Worm (Caenorhabditis elegans) whole organism, L4 larva: ENCODE data around the gene Y43F8C.23.

Experiments
- D1046.2 ChIP-seq: fragments of 200-800 bp; sonication (Bioruptor generic); IDR thresholded peaks from 2 replicates; pipeline ENCODE4 v1.3.6; 2022; ENCODE audit warnings: missing genetic modification characterization, missing compliant biosample characterization
- F26F4.8 ChIP-seq: fragments of 200-800 bp; sonication (Bioruptor generic); conservative IDR thresholded peaks from 2 replicates; pipeline ENCODE4 v1.3.6; 2022; ENCODE audit warnings: missing genetic modification characterization, missing compliant biosample characterization
- R02D3.7 ChIP-seq: fragments of 150-350 bp; sonication (generic microtip); optimal IDR thresholded peaks from 3 replicates; lab custom pipeline; 2014; ENCODE audit warnings: missing biosample characterization, missing genetic modification characterization
- T26A8.4 ChIP-seq: fragments of 200-800 bp; sonication (Bioruptor generic); IDR thresholded peaks from 2 replicates; pipeline ENCODE4 v1.3.6; 2022; ENCODE audit warnings: missing genetic modification characterization, missing compliant biosample characterization
- aha-1 ChIP-seq: fragments of 150-350 bp; peaks from one replicate; lab custom pipeline; 2014; ENCODE audit warnings: missing biosample characterization, missing genetic modification characterization
- aly-2 ChIP-seq: sonication (generic microtip); optimal IDR thresholded peaks from 2 replicates; lab custom pipeline; 2018; ENCODE audit warnings: missing biosample characterization, missing genetic modification characterization
- ceh-82 ChIP-seq: sonication (generic microtip); optimal IDR thresholded peaks from 2 replicates; lab custom pipeline; 2017; ENCODE audit warnings: missing biosample characterization, missing genetic modification characterization
- ces-1 ChIP-seq: fragments of 150-350 bp; sonication (generic microtip); optimal IDR thresholded peaks from 4 replicates; lab custom pipeline; 2014; ENCODE audit warnings: missing biosample characterization, missing genetic modification reagents, missing genetic modification characterization
- ctbp-1 ChIP-seq: fragments of 200-800 bp; sonication (Bioruptor generic); IDR thresholded peaks from 2 replicates; pipeline ENCODE4 v1.3.6; 2022; ENCODE audit warnings: missing genetic modification reagents, missing genetic modification characterization, missing compliant biosample characterization
- daf-16 ChIP-seq, 3 experiments: sonication (generic microtip); optimal IDR thresholded peaks; 2 replicates each; lab custom pipeline; 2016 to 2017; ENCODE audit warnings: missing genetic modification characterization in 3 of 3, missing genetic modification reagents in 3 of 3, mild to moderate bottlenecking in 2 of 3, missing compliant biosample characterization in 2 of 3, missing biosample characterization in 1 of 3, moderate library complexity in 1 of 3
- dmd-6 ChIP-seq: fragments of 200-800 bp; sonication (Bioruptor generic); IDR thresholded peaks from 2 replicates; pipeline ENCODE4 v1.3.6; 2022; ENCODE audit warnings: missing genetic modification reagents, missing genetic modification characterization, missing compliant biosample characterization
- duxl-1 ChIP-seq: sonication (generic microtip); optimal IDR thresholded peaks from 2 replicates; lab custom pipeline; 2016; ENCODE audit warnings: mild to moderate bottlenecking, missing genetic modification characterization, moderate library complexity, missing compliant biosample characterization; ENCODE audit not compliant: poor library complexity
- dve-1 ChIP-seq: sonication (generic microtip); optimal IDR thresholded peaks from 2 replicates; lab custom pipeline; 2017; ENCODE audit warnings: antibody characterized with exemption, mild to moderate bottlenecking, missing genetic modification characterization, missing compliant biosample characterization; ENCODE audit not compliant: insufficient read depth
- egl-43 ChIP-seq: fragments of 200-800 bp; sonication (Bioruptor generic); IDR thresholded peaks from 2 replicates; pipeline ENCODE4 v1.3.6; 2022; ENCODE audit warnings: missing genetic modification reagents, missing genetic modification characterization, missing compliant biosample characterization
- gei-8 ChIP-seq: fragments of 200-800 bp; sonication (Bioruptor generic); optimal IDR thresholded peaks from 2 replicates; lab custom pipeline; 2018; ENCODE audit warnings: mild to moderate bottlenecking, missing genetic modification characterization, missing compliant biosample characterization
- hlh-11 ChIP-seq: fragments of 200-800 bp; sonication (Bioruptor generic); optimal IDR thresholded peaks from 2 replicates; lab custom pipeline; 2018; ENCODE audit warnings: mild to moderate bottlenecking, missing genetic modification characterization, missing compliant biosample characterization
- hmg-1.1 ChIP-seq: fragments of 200-800 bp; sonication (Bioruptor generic); IDR thresholded peaks from 2 replicates; pipeline ENCODE4 v1.3.6; 2022; ENCODE audit warnings: missing genetic modification reagents, missing genetic modification characterization, missing compliant biosample characterization
- lin-29 ChIP-seq: fragments of 200-800 bp; sonication (Bioruptor generic); IDR thresholded peaks from 2 replicates; pipeline ENCODE4 v1.3.6; 2022; ENCODE audit warnings: missing genetic modification reagents, missing genetic modification characterization, missing compliant biosample characterization
- lsy-2 ChIP-seq, 2 experiments: fragments of 150-350 bp in 1 of 2; sonication (generic microtip) in 1 of 2; optimal IDR thresholded peaks; 2 replicates each; lab custom pipeline; 2014 to 2017; ENCODE audit warnings: missing biosample characterization in 2 of 2, missing genetic modification characterization in 2 of 2
- mep-1 ChIP-seq: fragments of 150-350 bp; sonication (generic microtip); optimal IDR thresholded peaks from 3 replicates; lab custom pipeline; 2014; ENCODE audit warnings: missing biosample characterization, missing genetic modification characterization
- nhr-102 ChIP-seq: sonication (generic microtip); optimal IDR thresholded peaks from 2 replicates; lab custom pipeline; 2016; ENCODE audit warnings: mild to moderate bottlenecking, missing genetic modification characterization, moderate library complexity, missing compliant biosample characterization
- nhr-28 ChIP-seq: fragments of 150-350 bp; optimal IDR thresholded peaks from 2 replicates; lab custom pipeline; 2014; ENCODE audit warnings: missing biosample characterization, missing genetic modification characterization
- php-3 ChIP-seq: fragments of 200-800 bp; sonication (Bioruptor generic); IDR thresholded peaks from 2 replicates; pipeline ENCODE4 v1.3.6; 2022; ENCODE audit warnings: missing genetic modification reagents, missing genetic modification characterization, missing compliant biosample characterization
- pqm-1 ChIP-seq: sonication (generic microtip); optimal IDR thresholded peaks from 2 replicates; lab custom pipeline; 2017; ENCODE audit warnings: missing biosample characterization, missing genetic modification characterization
- rbr-2 ChIP-seq: sonication (generic microtip); optimal IDR thresholded peaks from 2 replicates; lab custom pipeline; 2016; ENCODE audit warnings: missing genotype, missing genetic modification characterization, missing compliant biosample characterization
- set-16 ChIP-seq: fragments of 200-800 bp; sonication (Bioruptor generic); IDR thresholded peaks from 2 replicates; pipeline ENCODE4 v1.3.6; 2022; ENCODE audit warnings: missing genetic modification reagents, missing genetic modification characterization, missing compliant biosample characterization
- snpc-1.2 ChIP-seq: fragments of 200-800 bp; sonication (Bioruptor generic); IDR thresholded peaks from 2 replicates; pipeline ENCODE4 v1.3.6; 2022; ENCODE audit warnings: missing genetic modification reagents, missing genetic modification characterization, missing compliant biosample characterization
- spr-1 ChIP-seq: sonication (generic microtip); optimal IDR thresholded peaks from 2 replicates; lab custom pipeline; 2016; ENCODE audit warnings: mild to moderate bottlenecking, missing genetic modification characterization, missing compliant biosample characterization
- zag-1 ChIP-seq: fragments of 150-350 bp; optimal IDR thresholded peaks from 2 replicates; lab custom pipeline; 2014; ENCODE audit warnings: missing biosample characterization, missing genetic modification characterization
- zfp-2 ChIP-seq: sonication (generic microtip); optimal IDR thresholded peaks from 2 replicates; lab custom pipeline; 2016; ENCODE audit warnings: mild to moderate bottlenecking, missing genetic modification characterization, missing compliant biosample characterization
- zip-2 ChIP-seq: fragments of 150-350 bp; optimal IDR thresholded peaks from 2 replicates; lab custom pipeline; 2014; ENCODE audit warnings: missing biosample characterization, missing genetic modification characterization

Gene Y43F8C.23

DNA sequence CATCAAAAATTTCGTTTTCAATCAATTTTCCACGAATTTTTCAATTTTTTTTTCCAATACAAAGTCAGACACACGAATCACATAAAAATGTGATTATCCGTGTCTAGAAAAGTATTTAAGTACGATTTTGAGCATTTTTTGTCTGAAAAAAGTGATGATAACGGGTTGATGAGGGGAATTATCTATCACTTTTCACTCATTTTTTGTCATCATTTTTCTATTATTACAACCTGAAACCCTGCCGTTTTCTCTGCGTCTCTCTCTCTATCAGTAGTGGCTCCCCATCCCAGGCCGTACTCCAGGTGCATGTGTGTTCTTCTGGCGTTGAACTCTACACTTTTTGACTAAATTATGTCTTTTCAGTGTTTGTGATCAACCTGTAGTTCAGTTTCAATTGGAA, 39.2 kb downstream of the Y43F8C.23 start:
- TF ChIP-seq dmd-6, result peak; percentile 64; the same call in 1 of the 2 replicates
- TF ChIP-seq snpc-1.2 (GFP tag; lab: Robert Waterston, UW), result no peak
- 0 out of 2 replicates have a peak, but pooled peaks have one; percentile 7 for TF ChIP-seq php-3 (GFP tag; lab: Robert Waterston, UW)
- no peak for TF ChIP-seq R02D3.7 (tag; lab: Kevin White, UChicago)
- TF ChIP-seq lsy-2 (tag; optimal IDR thresholded peaks at IDR 0.05; lab: Kevin White, UChicago), result no peak
- no peak for TF ChIP-seq ceh-82 (tag; lab: Kevin White, UChicago)
- no peak for TF ChIP-seq daf-16 (GFP tag; optimal IDR thresholded peaks at IDR 0.05; lab: Kevin White, UChicago)
- TF ChIP-seq daf-16 (tag; optimal IDR thresholded peaks at IDR 0.05; lab: Kevin White, UChicago), result peak; percentile 47
- peak; percentile 66 for TF ChIP-seq hlh-11
- TF ChIP-seq mep-1 (tag; lab: Kevin White, UChicago), result peak; percentile 12
- peak; percentile 43 for TF ChIP-seq dve-1 (tag; lab: Kevin White, UChicago)
- peak; percentile 91 for TF ChIP-seq pqm-1 (tag; lab: Kevin White, UChicago)
- TF ChIP-seq nhr-102, result peak; percentile 47

DNA sequence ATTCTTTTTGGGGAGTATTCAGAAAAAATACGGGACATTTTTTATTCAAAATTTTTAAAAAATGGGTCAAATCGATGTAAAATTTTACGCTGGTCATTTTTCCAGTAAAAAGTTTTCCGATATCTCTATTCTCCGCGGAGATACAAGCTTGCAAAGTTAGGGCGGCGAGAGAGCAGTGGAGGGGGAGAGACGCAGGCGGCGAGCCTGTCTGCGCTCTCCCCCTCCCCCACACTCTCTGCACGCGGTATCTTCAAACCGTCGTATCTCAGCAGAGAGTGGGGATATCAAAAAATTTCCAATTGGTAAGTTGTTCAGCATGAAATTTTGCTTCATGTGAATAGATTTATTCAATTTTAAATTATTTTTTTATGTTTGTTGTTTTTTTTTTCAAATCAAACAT, 39.7 kb downstream of the Y43F8C.23 start:
- TF ChIP-seq T26A8.4 (GFP tag; lab: Robert Waterston, UW), result no peak
- peak; percentile 83 for TF ChIP-seq aha-1
- TF ChIP-seq duxl-1 (tag; lab: Kevin White, UChicago), result no peak
- no peak for TF ChIP-seq aly-2 (tag; lab: Kevin White, UChicago)
- TF ChIP-seq F26F4.8 (GFP tag; lab: Robert Waterston, UW), result no peak
- no peak for TF ChIP-seq nhr-28
- TF ChIP-seq set-16 (GFP tag; lab: Robert Waterston, UW), result peak; percentile 60

ce11 chrV:19670866-19671265, 40.7 kb downstream of the Y43F8C.23 start:
- TF ChIP-seq ces-1 (GFP tag; lab: Kevin White, UChicago) (no peak), zag-1 (tag; lab: Kevin White, UChicago) (no peak), ctbp-1 (GFP tag; lab: Robert Waterston, UW) (no peak), zip-2 (tag; lab: Kevin White, UChicago) (no peak)

ce11 chrV:19669959-19670358, 41.6 kb downstream of the Y43F8C.23 start, which contains the start of gene Y43F8C.11:
Gene Y43F8C.11, plus strand, starts transcription at chrV:19670259.
- TF ChIP-seq spr-1 (tag; lab: Kevin White, UChicago) (no peak), egl-43 (GFP tag; lab: Robert Waterston, UW) (no peak), zfp-2 (tag; lab: Kevin White, UChicago) (no peak), rbr-2 (tag; lab: Kevin White, UChicago) (no peak)
- TF ChIP-seq, all 104 proteins: peak for 0

DNA sequence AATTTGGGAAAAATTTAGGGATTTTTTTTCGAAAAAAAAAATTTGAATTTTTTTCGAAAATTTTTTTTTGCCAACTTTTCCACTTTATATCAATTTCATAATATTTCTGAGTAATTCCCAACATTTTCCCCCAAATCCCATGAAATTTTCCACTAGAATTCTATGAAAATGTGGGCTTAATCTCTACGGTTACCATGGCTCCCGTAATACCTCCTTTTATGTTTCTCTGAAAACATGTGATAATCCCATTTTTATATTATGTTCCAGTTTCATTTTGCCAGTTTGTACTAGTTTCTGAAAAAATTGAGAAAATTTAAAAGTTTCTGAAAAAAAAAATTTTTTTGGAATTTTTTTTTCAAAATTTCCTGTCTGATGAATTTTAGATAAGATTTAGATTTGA, 43.3 kb downstream of the Y43F8C.23 start:
- TF ChIP-seq nhr-102, result no peak
- TF ChIP-seq, all 104 proteins: peak for 0

DNA sequence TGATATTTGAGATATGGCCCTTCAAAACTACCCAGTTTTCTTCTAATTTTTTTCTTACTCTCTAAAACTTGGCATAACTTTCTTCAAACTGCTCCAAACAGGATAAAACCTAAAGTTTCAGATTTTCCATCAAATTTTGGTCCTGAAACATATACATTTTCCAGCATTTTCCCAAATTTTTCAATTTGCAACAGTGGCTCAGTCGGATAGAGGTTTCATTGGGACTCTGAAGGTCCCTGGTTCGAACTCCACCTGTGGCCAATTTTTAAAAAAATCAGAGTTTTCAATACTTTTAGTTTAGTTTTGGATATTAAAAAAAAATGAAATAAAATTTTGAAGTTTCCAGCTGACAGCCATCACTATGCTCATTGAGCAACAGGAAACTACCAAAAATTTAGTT, 43.8 kb downstream of the Y43F8C.23 start:
- TF ChIP-seq R02D3.7 (tag; lab: Kevin White, UChicago), result no peak
- no peak for TF ChIP-seq lin-29 (GFP tag; lab: Robert Waterston, UW)
- no peak for TF ChIP-seq D1046.2 (GFP tag; lab: Robert Waterston, UW)
- no peak for TF ChIP-seq hlh-11
- TF ChIP-seq hmg-1.1 (GFP tag; lab: Robert Waterston, UW), result no peak
- no peak for TF ChIP-seq zfp-2 (tag; lab: Kevin White, UChicago)
- TF ChIP-seq gei-8 (GFP tag; lab: Kevin White, UChicago), result no peak
